Worm (Caenorhabditis elegans) whole organism, L4 larva: ENCODE measurements around the gene F20C5.7.
"Not testable (repeated sequence)": the region's sequence is repeated elsewhere in the genome, so short reads cannot be mapped to it uniquely, and the experiment has no call there.

Experiments
- ZK337.2 ChIP-seq: fragments of 200-800 bp; sonication (Bioruptor generic); IDR thresholded peaks from 2 replicates; pipeline ENCODE4 v1.3.6; 2022; ENCODE audit warnings: missing genetic modification reagents, missing genetic modification characterization, missing compliant biosample characterization
- aly-2 ChIP-seq: sonication (generic microtip); optimal IDR thresholded peaks from 2 replicates; lab custom pipeline; 2018; ENCODE audit warnings: missing biosample characterization, missing genetic modification characterization
- daf-8 ChIP-seq: fragments of 200-800 bp; sonication (Bioruptor generic); IDR thresholded peaks from 2 replicates; pipeline ENCODE4 v1.3.6; 2022; ENCODE audit warnings: missing genetic modification characterization, missing compliant biosample characterization
- fkh-10 ChIP-seq: fragments of 150-350 bp; optimal IDR thresholded peaks from 2 replicates; lab custom pipeline; 2014; ENCODE audit warnings: missing biosample characterization, missing genetic modification reagents, missing genetic modification characterization
- lin-39 ChIP-seq: fragments of 150-350 bp; optimal IDR thresholded peaks from 2 replicates; lab custom pipeline; 2014; ENCODE audit warnings: missing biosample characterization, missing genetic modification reagents, missing genetic modification characterization

DNA sequence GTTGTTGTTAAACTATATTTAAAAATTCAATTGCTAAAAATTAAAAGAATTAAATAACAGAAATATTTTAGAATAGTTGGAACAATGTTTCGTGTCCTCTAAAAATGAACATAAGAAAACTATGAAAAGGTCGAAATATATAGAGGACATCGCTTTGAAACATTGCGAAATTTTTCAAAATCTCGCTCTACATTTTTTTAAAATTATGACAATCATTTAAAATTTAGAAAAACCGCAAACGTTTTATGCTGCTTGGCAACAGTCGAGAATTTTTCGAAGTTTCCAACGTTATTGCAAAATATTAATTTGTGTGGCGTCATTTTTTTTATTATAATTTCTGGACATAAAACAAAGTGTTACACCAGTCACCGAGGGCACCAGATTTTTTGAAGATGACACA, 30.5 kb downstream of the F20C5.7 start, which contains the start of the genes parg-2 and ipla-5:
- not testable (repeated sequence) for TF ChIP-seq aly-2 (tag; lab: Kevin White, UChicago); ZK337.2; fkh-10 (GFP tag; lab: Kevin White, UChicago); lin-39 (tag; lab: Kevin White, UChicago); daf-8
